Worm (Caenorhabditis elegans) whole organism, young adult: Measurements from ENCODE around the gene tram-1.

Experiments used
- B0019.2 ChIP-seq: fragments of 200-800 bp; sonication (Bioruptor generic); conservative IDR thresholded peaks from 2 replicates; pipeline ENCODE4 v1.3.6; 2022; ENCODE audit warnings: missing genetic modification reagents, missing genetic modification characterization, missing compliant biosample characterization
- D2030.7 ChIP-seq: fragments of 200-800 bp; sonication (Bioruptor generic); IDR thresholded peaks from 2 replicates; pipeline ENCODE4 v1.3.6; 2022; ENCODE audit warnings: missing genetic modification reagents, missing genetic modification characterization, missing compliant biosample characterization
- F10E7.11 ChIP-seq: sonication (generic microtip); optimal IDR thresholded peaks from 2 replicates; lab custom pipeline; 2017; ENCODE audit warnings: mild to moderate bottlenecking, missing genetic modification characterization, moderate library complexity, missing compliant biosample characterization
- F23B12.7 ChIP-seq: sonication (generic microtip); optimal IDR thresholded peaks from 2 replicates; lab custom pipeline; 2017; ENCODE audit warnings: missing genetic modification characterization, mild to moderate bottlenecking, missing compliant biosample characterization, antibody characterized with exemption, moderate library complexity; ENCODE audit not compliant: insufficient read depth
- F33H1.4 ChIP-seq: fragments of 200-800 bp; sonication (Bioruptor generic); IDR thresholded peaks from 2 replicates; pipeline ENCODE4 v1.3.6; 2022; ENCODE audit warnings: missing genetic modification reagents, missing genetic modification characterization, missing compliant biosample characterization
- F37B4.10 ChIP-seq: fragments of 200-800 bp; sonication (Bioruptor generic); IDR thresholded peaks from 2 replicates; pipeline ENCODE4 v1.3.6; 2022; ENCODE audit warnings: missing genetic modification characterization, missing compliant biosample characterization
- F57A8.1 ChIP-seq: fragments of 200-800 bp; sonication (Bioruptor generic); optimal IDR thresholded peaks from 2 replicates; lab custom pipeline; 2018; ENCODE audit warnings: mild to moderate bottlenecking, missing genetic modification characterization, moderate library complexity, missing compliant biosample characterization
- T26A5.8 ChIP-seq: sonication (generic microtip); optimal IDR thresholded peaks from 2 replicates; lab custom pipeline; 2016; ENCODE audit warnings: missing genetic modification characterization, missing compliant biosample characterization
- Y95B8A.8 ChIP-seq: fragments of 200-800 bp; sonication (Bioruptor generic); IDR thresholded peaks from 2 replicates; pipeline ENCODE4 v1.3.6; 2022; ENCODE audit warnings: missing genetic modification reagents, missing genetic modification characterization, missing compliant biosample characterization
- akir-1 ChIP-seq: fragments of 200-800 bp; sonication (Bioruptor generic); optimal IDR thresholded peaks from 2 replicates; lab custom pipeline; 2018; ENCODE audit warnings: mild to moderate bottlenecking, missing genetic modification characterization, moderate library complexity, missing compliant biosample characterization
- aptf-2 ChIP-seq: fragments of 200-800 bp; sonication (Bioruptor generic); conservative IDR thresholded peaks from 2 replicates; pipeline ENCODE4 v1.3.6; 2022; ENCODE audit warnings: missing genetic modification reagents, missing genetic modification characterization, missing compliant biosample characterization
- aptf-3 ChIP-seq: fragments of 200-800 bp; sonication (Bioruptor generic); IDR thresholded peaks from 2 replicates; pipeline ENCODE4 v1.3.6; 2022; ENCODE audit warnings: missing genetic modification characterization, missing compliant biosample characterization
- ccch-3 ChIP-seq: fragments of 200-800 bp; sonication (Bioruptor generic); optimal IDR thresholded peaks from 2 replicates; lab custom pipeline; 2018; ENCODE audit warnings: mild to moderate bottlenecking, missing genetic modification characterization, missing compliant biosample characterization
- ceh-100 ChIP-seq: fragments of 200-800 bp; sonication (Bioruptor generic); IDR thresholded peaks from 2 replicates; pipeline ENCODE4 v1.3.6; 2022; ENCODE audit warnings: missing genetic modification reagents, missing genetic modification characterization, missing compliant biosample characterization
- ceh-27 ChIP-seq: fragments of 200-800 bp; sonication (Bioruptor generic); optimal IDR thresholded peaks from 2 replicates; lab custom pipeline; 2018; ENCODE audit warnings: mild to moderate bottlenecking, missing genetic modification characterization, moderate library complexity, missing compliant biosample characterization
- dox-1 ChIP-seq: fragments of 200-800 bp; sonication (Bioruptor generic); IDR thresholded peaks from 2 replicates; pipeline ENCODE4 v1.3.6; 2022; ENCODE audit warnings: missing genetic modification reagents, missing genetic modification characterization, missing compliant biosample characterization
- egl-18 ChIP-seq: fragments of 200-800 bp; sonication (Bioruptor generic); IDR thresholded peaks from 2 replicates; pipeline ENCODE4 v1.3.6; 2022; ENCODE audit warnings: missing genetic modification reagents, missing genetic modification characterization, missing compliant biosample characterization
- egrh-3 ChIP-seq: fragments of 200-800 bp; sonication (Bioruptor generic); IDR thresholded peaks from 2 replicates; pipeline ENCODE4 v1.3.6; 2022; ENCODE audit warnings: missing genetic modification reagents, missing genetic modification characterization, missing compliant biosample characterization
- ets-4 ChIP-seq: fragments of 200-800 bp; sonication (Bioruptor generic); optimal IDR thresholded peaks from 2 replicates; lab custom pipeline; 2018; ENCODE audit warnings: mild to moderate bottlenecking, missing genetic modification characterization, missing compliant biosample characterization
- fkh-3 ChIP-seq: sonication (generic microtip); optimal IDR thresholded peaks from 2 replicates; lab custom pipeline; 2016; ENCODE audit warnings: mild to moderate bottlenecking, missing genetic modification characterization, missing compliant biosample characterization
- lag-1 ChIP-seq: fragments of 200-800 bp; sonication (Bioruptor generic); IDR thresholded peaks from 2 replicates; pipeline ENCODE4 v1.3.6; 2022; ENCODE audit warnings: missing genetic modification reagents, missing genetic modification characterization, missing compliant biosample characterization
- madf-6 ChIP-seq: fragments of 200-800 bp; sonication (Bioruptor generic); IDR thresholded peaks from 2 replicates; pipeline ENCODE4 v1.3.6; 2022; ENCODE audit warnings: missing genetic modification reagents, missing genetic modification characterization, missing compliant biosample characterization
- mcd-1 ChIP-seq: fragments of 200-800 bp; sonication (Bioruptor generic); IDR thresholded peaks from 2 replicates; pipeline ENCODE4 v1.3.6; 2022; ENCODE audit warnings: missing genetic modification reagents, missing genetic modification characterization, missing compliant biosample characterization
- mes-4 ChIP-seq: sonication (generic microtip); optimal IDR thresholded peaks from 2 replicates; lab custom pipeline; 2016; ENCODE audit warnings: missing genotype, missing genetic modification characterization, missing compliant biosample characterization
- mxl-1 ChIP-seq: sonication (generic microtip); optimal IDR thresholded peaks from 2 replicates; lab custom pipeline; 2016; ENCODE audit warnings: missing genetic modification characterization, missing compliant biosample characterization
- nfya-2 ChIP-seq: fragments of 200-800 bp; sonication (Bioruptor generic); IDR thresholded peaks from 2 replicates; pipeline ENCODE4 v1.3.6; 2022; ENCODE audit warnings: missing genetic modification reagents, missing genetic modification characterization, missing compliant biosample characterization
- nhr-27 ChIP-seq: fragments of 200-800 bp; sonication (Bioruptor generic); optimal IDR thresholded peaks from 2 replicates; lab custom pipeline; 2018; ENCODE audit warnings: mild to moderate bottlenecking, missing genetic modification characterization, moderate library complexity, missing compliant biosample characterization
- nhr-80 ChIP-seq: sonication (generic microtip); optimal IDR thresholded peaks from 2 replicates; lab custom pipeline; 2016; ENCODE audit warnings: missing genetic modification characterization, missing compliant biosample characterization
- pbrm-1 ChIP-seq: fragments of 200-800 bp; sonication (Bioruptor generic); IDR thresholded peaks from 2 replicates; pipeline ENCODE4 v1.3.6; 2022; ENCODE audit warnings: missing genetic modification reagents, missing genetic modification characterization, missing compliant biosample characterization
- sea-2 ChIP-seq: fragments of 200-800 bp; sonication (Bioruptor generic); IDR thresholded peaks from 2 replicates; pipeline ENCODE4 v1.3.6; 2022; ENCODE audit warnings: missing genetic modification characterization, missing compliant biosample characterization
- snpc-3.4 ChIP-seq: sonication (generic microtip); optimal IDR thresholded peaks from 2 replicates; lab custom pipeline; 2017; ENCODE audit warnings: missing genetic modification characterization, mild to moderate bottlenecking, missing compliant biosample characterization, antibody characterized with exemption, moderate library complexity, missing genotype, missing genetic modification reagents
- unc-130 ChIP-seq: sonication (generic microtip); optimal IDR thresholded peaks from 2 replicates; lab custom pipeline; 2016; ENCODE audit warnings: missing genetic modification reagents, missing genetic modification characterization, missing compliant biosample characterization

The tram-1 gene

ce11 chrIV:10221187-10221586 is at the start of gene tram-1:
Gene tram-1, minus strand, starts transcription at chrIV:10221287.
- TF ChIP-seq akir-1 (GFP tag; lab: Kevin White, UChicago) (no peak), ceh-100 (no peak), fkh-3 (no peak), aptf-3 (GFP tag; lab: Robert Waterston, UW) (no peak), aptf-2 (GFP tag; lab: Robert Waterston, UW) (no peak)

DNA sequence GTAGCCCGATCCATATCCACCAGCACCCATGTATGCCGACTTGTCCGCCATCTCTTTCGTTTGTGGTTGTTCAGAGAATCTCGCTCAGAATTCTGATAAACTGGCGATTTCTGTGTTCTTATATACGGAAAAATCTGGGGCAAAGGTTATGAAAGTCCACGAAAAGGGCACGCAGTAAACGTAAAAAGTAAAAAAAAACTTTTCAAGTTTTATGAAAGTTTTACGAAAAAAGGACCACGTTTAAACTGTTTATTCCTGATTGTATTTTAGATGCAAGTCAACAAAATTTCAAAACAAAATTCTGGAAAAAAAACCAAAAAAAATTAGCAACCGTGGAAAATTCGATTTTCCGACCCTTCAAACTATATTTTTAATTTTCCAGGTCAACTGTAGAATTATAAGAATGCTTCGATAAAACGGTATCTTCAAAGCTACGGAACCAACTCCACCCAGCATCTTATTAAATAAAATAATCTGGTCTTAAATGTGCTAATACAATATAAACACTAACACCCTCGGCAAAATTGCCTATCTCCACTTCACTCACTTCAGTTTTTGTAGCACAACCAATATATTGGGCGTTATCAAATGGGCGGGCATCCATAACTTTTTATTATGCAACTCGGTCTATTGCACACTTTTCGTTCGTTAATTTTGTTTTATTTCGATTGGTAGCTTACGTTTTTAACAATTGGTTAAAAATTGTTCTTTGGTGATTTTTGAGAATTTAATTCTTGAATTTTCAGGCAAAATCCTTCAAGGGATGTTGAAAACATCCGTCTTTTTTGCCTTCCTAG is 48.2 kb upstream of the tram-1 start, which contains the start of the genes nspd-7 and Y43C5A.2:
Gene nspd-7 (minus strand): TSS at position 51 of the 797 bp plus-strand sequence.
Gene Y43C5A.2 (plus strand): TSS at position 747 of the 797 bp plus-strand sequence.
- TF ChIP-seq ccch-3 (GFP tag; lab: Kevin White, UChicago) (no peak), nhr-80 (tag; lab: Kevin White, UChicago) (peak; percentile 43)

DNA sequence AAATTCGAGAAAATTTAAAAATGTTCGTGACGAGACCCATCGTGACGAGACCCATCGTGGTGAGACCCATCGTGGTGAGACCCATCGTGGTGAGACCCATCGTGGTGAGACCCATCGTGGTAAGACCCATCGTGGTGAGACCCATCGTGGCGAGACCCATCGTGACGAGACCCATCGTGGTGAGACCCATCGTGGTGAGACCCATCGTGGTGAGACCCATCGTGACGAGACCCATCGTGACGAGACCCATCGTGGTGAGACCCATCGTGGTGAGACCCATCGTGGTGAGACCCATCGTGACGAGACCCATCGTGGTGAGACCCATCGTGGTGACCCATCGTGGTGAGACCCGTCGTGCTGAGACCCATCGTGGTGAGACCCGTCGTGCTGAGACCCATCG is 41.8 kb upstream of the tram-1 start:
- TF ChIP-seq aptf-3 (GFP tag; lab: Robert Waterston, UW), result 0 out of 2 replicates have a peak, but pooled peaks have one; percentile 36
- 0 out of 2 replicates have a peak, but pooled peaks have one; percentile 59 for TF ChIP-seq Y95B8A.8 (GFP tag; lab: Robert Waterston, UW)
- TF ChIP-seq egrh-3, result peak; percentile 83
- TF ChIP-seq madf-6 (GFP tag; lab: Robert Waterston, UW), result 0 out of 2 replicates have a peak, but pooled peaks have one; percentile 33
- TF ChIP-seq egl-18 (GFP tag; lab: Robert Waterston, UW), result 0 out of 2 replicates have a peak, but pooled peaks have one; percentile 15
- TF ChIP-seq F33H1.4 (GFP tag; lab: Robert Waterston, UW), result peak; percentile 63
- peak; percentile 52; the same call in 1 of the 2 replicates for TF ChIP-seq pbrm-1 (GFP tag; lab: Robert Waterston, UW)
- TF ChIP-seq B0019.2 (GFP tag; lab: Robert Waterston, UW), result peak; percentile 4; the same call in 1 of the 2 replicates
- 0 out of 2 replicates have a peak, but pooled peaks have one; percentile 40 for TF ChIP-seq dox-1 (GFP tag; lab: Robert Waterston, UW)
- 0 out of 2 replicates have a peak, but pooled peaks have one; percentile 37 for TF ChIP-seq D2030.7 (GFP tag; lab: Robert Waterston, UW)
- TF ChIP-seq F37B4.10 (GFP tag; lab: Robert Waterston, UW), result 0 out of 2 replicates have a peak, but pooled peaks have one; percentile 85
- TF ChIP-seq lag-1 (GFP tag; lab: Robert Waterston, UW), result 0 out of 2 replicates have a peak, but pooled peaks have one; percentile 8
- TF ChIP-seq, all 124 proteins: peak for 12; not testable (repeated sequence) for 112

- TF ChIP-seq sea-2 (GFP tag; lab: Robert Waterston, UW) (no peak), nhr-27 (tag; lab: Kevin White, UChicago) (no peak), F23B12.7 (no peak), F57A8.1 (GFP tag; lab: Kevin White, UChicago) (no peak), mes-4 (tag; lab: Kevin White, UChicago) (no peak), mxl-1 (tag; lab: Kevin White, UChicago) (no peak), mcd-1 (GFP tag; lab: Robert Waterston, UW) (no peak), ceh-27 (GFP tag; lab: Kevin White, UChicago) (no peak), snpc-3.4 (tag; lab: Kevin White, UChicago) (no peak), Y95B8A.8 (GFP tag; lab: Robert Waterston, UW) (no peak), nfya-2 (no peak), F10E7.11 (tag; lab: Kevin White, UChicago) (no peak), T26A5.8 (tag; lab: Kevin White, UChicago) (no peak), ets-4 (GFP tag; lab: Kevin White, UChicago) (no peak), unc-130 (GFP tag; lab: Kevin White, UChicago) (no peak)
- TF ChIP-seq, all 124 proteins: peak for 0
These were observed 40.0 kb upstream of the tram-1 start for ce11 chrIV:10261061-10261460.
